Fruit fly (Drosophila melanogaster) whole organism, wandering third instar larva: ENCODE data around the gene Snoo.

Experiments
- CG32264 ChIP-seq: fragments of 200-800 bp; sonication (Bioruptor generic); optimal IDR thresholded peaks from 2 replicates; lab custom pipeline; 2016; ENCODE audit warnings: missing biosample characterization, missing genetic modification characterization
- HLH106 ChIP-seq: fragments of 200-800 bp; optimal IDR thresholded peaks from 3 replicates; lab custom pipeline; 2019; ENCODE audit warnings: missing biosample characterization, mild to moderate bottlenecking, missing genetic modification characterization, moderate library complexity
- Hnf4 ChIP-seq: fragments of 200-800 bp; sonication (Bioruptor generic); optimal IDR thresholded peaks from 2 replicates; lab custom pipeline; 2016; ENCODE audit warnings: missing biosample characterization, mild to moderate bottlenecking, missing genetic modification characterization
- Hr78 ChIP-seq: fragments of >200 bp; optimal IDR thresholded peaks from 2 replicates; lab custom pipeline; 2017; ENCODE audit warnings: missing biosample characterization, missing genetic modification characterization
- fru ChIP-seq: fragments of 200-800 bp; sonication (Bioruptor generic); optimal IDR thresholded peaks from 3 replicates; lab custom pipeline; 2016; ENCODE audit warnings: missing biosample characterization, mild to moderate bottlenecking, missing genetic modification characterization
- psq ChIP-seq: fragments of 200-800 bp; sonication (Bioruptor generic); optimal IDR thresholded peaks from 3 replicates; lab custom pipeline; 2017; ENCODE audit warnings: missing biosample characterization, mild to moderate bottlenecking, missing genetic modification characterization, moderate library complexity
- sage ChIP-seq: fragments of 200-800 bp; sonication (Bioruptor generic); optimal IDR thresholded peaks from 2 replicates; lab custom pipeline; 2016; ENCODE audit warnings: missing biosample characterization, mild to moderate bottlenecking, missing genetic modification characterization
- usp ChIP-seq: fragments of >200 bp; optimal IDR thresholded peaks from 2 replicates; lab custom pipeline; 2017; ENCODE audit warnings: missing biosample characterization, missing genetic modification characterization
- woc ChIP-seq: sonication (Bioruptor generic); optimal IDR thresholded peaks from 2 replicates; lab custom pipeline; 2016; ENCODE audit warnings: missing biosample characterization, mild to moderate bottlenecking, missing genetic modification characterization

- TF ChIP-seq HLH106 (tag; lab: Kevin White, UChicago), result no peak
- TF ChIP-seq Hr78 (GFP tag; lab: Kevin White, UChicago), result no peak
- TF ChIP-seq fru, result no peak
- TF ChIP-seq woc, result no peak
- no peak for TF ChIP-seq CG32264 (GFP tag; lab: Kevin White, UChicago)
- no peak for TF ChIP-seq psq (GFP tag; lab: Kevin White, UChicago)
- TF ChIP-seq sage (GFP tag; lab: Kevin White, UChicago), result no peak
- no peak for TF ChIP-seq usp (GFP tag; lab: Kevin White, UChicago)
- peak; percentile 5 for TF ChIP-seq Hnf4
These were observed 98.7 kb downstream of the Snoo start, which contains the start of the genes SmE and CG34132 for dm6 chr2L:7885271-7885670.
